Fruit fly (Drosophila melanogaster) whole organism: ENCODE data around the gene spdo.
A peak's percentile ranks its signal among the peaks of the same experiment; 100 is the strongest.

Experiments used
- CG8478 ChIP-seq: fragments of >200 bp; optimal IDR thresholded peaks from 2 replicates; lab custom pipeline; 2018; ENCODE audit warnings: inconsistent platforms
- Dll ChIP-seq: fragments of >200 bp; optimal IDR thresholded peaks from 2 replicates; lab custom pipeline; 2017
- EcR ChIP-seq, 2 experiments: fragments of >200 bp; optimal IDR thresholded peaks; 2 replicates each; lab custom pipeline; 2017; ENCODE audit warnings: missing biosample characterization in 2 of 2, missing genetic modification characterization in 2 of 2, missing genetic modification reagents in 2 of 2
- pan ChIP-seq: fragments of >200 bp; optimal IDR thresholded peaks from 2 replicates; lab custom pipeline; 2017
- psq ChIP-seq: fragments of >200 bp; optimal IDR thresholded peaks from 2 replicates; lab custom pipeline; 2017
- usp ChIP-seq: fragments of >200 bp; optimal IDR thresholded peaks from 2 replicates; lab custom pipeline; 2017; ENCODE audit warnings: missing biosample characterization, missing genetic modification characterization, mixed read lengths

Gene spdo

dm6 chr3R:30476367-30476766 is at the start of gene spdo:
TSS of gene spdo (plus strand) at chr3R:30476684.
- TF ChIP-seq Dll (lab: Kevin White, UChicago) (no peak), usp (no peak), EcR (GFP tag; optimal IDR thresholded peaks at IDR 0.05; lab: Kevin White, UChicago) (no peak), psq (lab: Kevin White, UChicago) (no peak), CG8478 (lab: Kevin White, UChicago) (no peak), pan (lab: Kevin White, UChicago) (no peak)

- TF ChIP-seq usp (no peak), Dll (lab: Kevin White, UChicago) (no peak), pan (lab: Kevin White, UChicago) (no peak), EcR (GFP tag; optimal IDR thresholded peaks at IDR 0.05; lab: Kevin White, UChicago) (no peak), psq (lab: Kevin White, UChicago) (no peak), CG8478 (lab: Kevin White, UChicago) (no peak)
Observed at dm6 chr3R:30427805-30428359, 48.6 kb upstream of the spdo start, which contains the start of gene CG2218. TSS of gene CG2218 (minus strand) at chr3R:30428276.

dm6 chr3R:30428459-30428858 is 48.0 kb upstream of the spdo start, which contains the start of gene CG15533:
TSS of gene CG15533 (plus strand) at chr3R:30428820.
- TF ChIP-seq usp (no peak), pan (lab: Kevin White, UChicago) (no peak), Dll (lab: Kevin White, UChicago) (no peak), psq (lab: Kevin White, UChicago) (no peak), EcR (GFP tag; optimal IDR thresholded peaks at IDR 0.05; lab: Kevin White, UChicago) (no peak), CG8478 (lab: Kevin White, UChicago) (no peak)

dm6 chr3R:30431258-30432114 is 45.0 kb upstream of the spdo start, which contains the start of gene CG15534:
TSS of gene CG15534 (plus strand) at chr3R:30432064.
- no peak for TF ChIP-seq usp
- no peak for TF ChIP-seq psq (lab: Kevin White, UChicago)
- no peak for TF ChIP-seq Dll (lab: Kevin White, UChicago)
- no peak for TF ChIP-seq EcR (GFP tag; optimal IDR thresholded peaks at IDR 0.05; lab: Kevin White, UChicago)
- TF ChIP-seq pan (lab: Kevin White, UChicago) = no peak
- no peak for TF ChIP-seq CG8478 (lab: Kevin White, UChicago)

- TF ChIP-seq Dll (lab: Kevin White, UChicago) (no peak), usp (no peak), pan (lab: Kevin White, UChicago) (no peak), psq (lab: Kevin White, UChicago) (no peak), CG8478 (lab: Kevin White, UChicago) (no peak), EcR (GFP tag; optimal IDR thresholded peaks at IDR 0.05; lab: Kevin White, UChicago) (no peak)
Observed at dm6 chr3R:30443549-30444133, 32.8 kb upstream of the spdo start, which contains the start of gene CG15537. TSS of gene CG15537 (minus strand) at chr3R:30443599.

dm6 chr3R:30444946-30445345 is 31.5 kb upstream of the spdo start, which contains the start of gene Osi23:
TSS of gene Osi23 (minus strand) at chr3R:30445046.
- TF ChIP-seq usp (no peak), Dll (lab: Kevin White, UChicago) (no peak), CG8478 (lab: Kevin White, UChicago) (no peak), pan (lab: Kevin White, UChicago) (no peak), EcR (GFP tag; optimal IDR thresholded peaks at IDR 0.05; lab: Kevin White, UChicago) (no peak), psq (lab: Kevin White, UChicago) (no peak)

dm6 chr3R:30449446-30449845 is 27.0 kb upstream of the spdo start:
- no peak for TF ChIP-seq EcR (GFP tag; optimal IDR thresholded peaks at IDR 0.05; lab: Kevin White, UChicago)
- no peak for TF ChIP-seq Dll (lab: Kevin White, UChicago)
- TF ChIP-seq CG8478 (lab: Kevin White, UChicago) = no peak
- no peak for TF ChIP-seq usp
- TF ChIP-seq pan (lab: Kevin White, UChicago) = no peak
- no peak for TF ChIP-seq psq (lab: Kevin White, UChicago)

- TF ChIP-seq Dll (lab: Kevin White, UChicago) (peak; percentile 91), CG8478 (lab: Kevin White, UChicago) (no peak)
Observed at dm6 chr3R:30450224-30450623, 26.3 kb upstream of the spdo start.

- TF ChIP-seq psq (lab: Kevin White, UChicago) = no peak
- TF ChIP-seq usp = no peak
- no peak for TF ChIP-seq pan (lab: Kevin White, UChicago)
- no peak for TF ChIP-seq Dll (lab: Kevin White, UChicago)
- no peak for TF ChIP-seq CG8478 (lab: Kevin White, UChicago)
- TF ChIP-seq EcR (GFP tag; optimal IDR thresholded peaks at IDR 0.05; lab: Kevin White, UChicago) = no peak
Observed at dm6 chr3R:30450690-30451343, 25.7 kb upstream of the spdo start.

dm6 chr3R:30453236-30453635 is 23.2 kb upstream of the spdo start:
- no peak for TF ChIP-seq usp
- no peak for TF ChIP-seq psq (lab: Kevin White, UChicago)
- no peak for TF ChIP-seq pan (lab: Kevin White, UChicago)
- TF ChIP-seq EcR (GFP tag; optimal IDR thresholded peaks at IDR 0.05; lab: Kevin White, UChicago) = no peak
- TF ChIP-seq Dll (lab: Kevin White, UChicago) = no peak
- TF ChIP-seq CG8478 (lab: Kevin White, UChicago) = no peak

- no peak for TF ChIP-seq psq (lab: Kevin White, UChicago)
- TF ChIP-seq EcR (GFP tag; optimal IDR thresholded peaks at IDR 0.05; lab: Kevin White, UChicago) = no peak
- no peak for TF ChIP-seq CG8478 (lab: Kevin White, UChicago)
- TF ChIP-seq Dll (lab: Kevin White, UChicago) = no peak
- no peak for TF ChIP-seq pan (lab: Kevin White, UChicago)
- no peak for TF ChIP-seq usp
Observed at dm6 chr3R:30454442-30454841, 22.0 kb upstream of the spdo start.
